Fruit fly (Drosophila melanogaster) whole organism, prepupa: Measurements from ENCODE around the gene CG6254.

Experiments used
- CG16779 ChIP-seq: fragments of 200-800 bp; sonication (Bioruptor generic); optimal IDR thresholded peaks from 3 replicates; lab custom pipeline; 2017; ENCODE audit warnings: missing biosample characterization, mild to moderate bottlenecking, missing genetic modification characterization
- CG31627 ChIP-seq: fragments of 200-800 bp; sonication (Bioruptor generic); optimal IDR thresholded peaks from 3 replicates; lab custom pipeline; 2016; ENCODE audit warnings: missing biosample characterization, missing genetic modification characterization
- CG32006 ChIP-seq: fragments of 200-800 bp; sonication (Bioruptor generic); optimal IDR thresholded peaks from 3 replicates; lab custom pipeline; 2017; ENCODE audit warnings: missing biosample characterization, mild to moderate bottlenecking, missing genetic modification characterization
- CG6854 ChIP-seq: fragments of 200-800 bp; sonication (Bioruptor generic); optimal IDR thresholded peaks from 2 replicates; lab custom pipeline; 2017; ENCODE audit warnings: missing biosample characterization, mild to moderate bottlenecking, missing genetic modification characterization
- CG8119 ChIP-seq: fragments of 200-800 bp; sonication (Bioruptor generic); IDR thresholded peaks from 3 replicates; pipeline ENCODE4 v1.3.6; 2022; ENCODE audit warnings: missing biosample characterization, missing genetic modification characterization
- Gug ChIP-seq: fragments of 200-800 bp; sonication (Bioruptor generic); IDR thresholded peaks from 2 replicates; pipeline ENCODE4 v1.3.6; 2022; ENCODE audit warnings: missing biosample characterization, missing genetic modification characterization
- Hr39 ChIP-seq: fragments of 200-800 bp; sonication (Bioruptor generic); optimal IDR thresholded peaks from 2 replicates; lab custom pipeline; 2016; ENCODE audit warnings: missing biosample characterization, missing genetic modification characterization
- ss ChIP-seq, 2 experiments: fragments of 200-800 bp; sonication (Bioruptor generic); optimal IDR thresholded peaks; 2 replicates in 1 of 2; 3 replicates in 1 of 2; lab custom pipeline; 2017 to 2018; ENCODE audit warnings: mild to moderate bottlenecking in 2 of 2, missing biosample characterization in 2 of 2, missing genetic modification characterization in 2 of 2, moderate library complexity in 1 of 2
- topi ChIP-seq: fragments of 200-800 bp; sonication (Bioruptor generic); optimal IDR thresholded peaks from 3 replicates; lab custom pipeline; 2016; ENCODE audit warnings: missing biosample characterization, missing genetic modification characterization

- TF ChIP-seq topi (GFP tag; lab: Kevin White, UChicago) = no peak
- no peak for TF ChIP-seq CG31627
- no peak for TF ChIP-seq Hr39 (GFP tag; lab: Kevin White, UChicago)
- TF ChIP-seq CG16779 (tag; lab: Kevin White, UChicago) = no peak
- TF ChIP-seq ss (GFP tag; optimal IDR thresholded peaks at IDR 0.05; lab: Kevin White, UChicago) = no peak
- no peak for TF ChIP-seq Gug (GFP tag; lab: Robert Waterston, UW)
- TF ChIP-seq CG32006 = no peak
- TF ChIP-seq CG6854 = peak; percentile 17
- TF ChIP-seq CG8119 = no peak
Measured at dm6 chr3R:10166334-10166733, 5.2 kb upstream of the CG6254 start.
